Worm (Caenorhabditis elegans) whole organism, L2 larva: Measurements from ENCODE around the gene srd-38.

Experiments
- ama-1 ChIP-seq: fragments of 150-350 bp; optimal IDR thresholded peaks from 2 replicates; lab custom pipeline; 2018; ENCODE audit warnings: inconsistent platforms
- elt-3 ChIP-seq: sonication (generic microtip); optimal IDR thresholded peaks from 2 replicates; lab custom pipeline; 2017; ENCODE audit warnings: missing biosample characterization, missing genetic modification characterization
- lin-39 ChIP-seq: fragments of 150-350 bp; optimal IDR thresholded peaks from 2 replicates; lab custom pipeline; 2014; ENCODE audit warnings: missing biosample characterization, missing genetic modification reagents, missing genetic modification characterization
- lsy-2 ChIP-seq, 2 experiments: fragments of 150-350 bp in 1 of 2; sonication (generic microtip) in 1 of 2; optimal IDR thresholded peaks; 2 replicates each; lab custom pipeline; 2014 to 2017; ENCODE audit warnings: missing biosample characterization in 2 of 2, missing genetic modification characterization in 2 of 2
- mdl-1 ChIP-seq, 2 experiments: fragments of 150-350 bp in 1 of 2; sonication (generic microtip) in 1 of 2; optimal IDR thresholded peaks; 2 replicates each; lab custom pipeline; 2017; ENCODE audit warnings: missing biosample characterization in 2 of 2, missing genetic modification characterization in 2 of 2
- nhr-11 ChIP-seq: fragments of 150-350 bp; optimal IDR thresholded peaks from 2 replicates; lab custom pipeline; 2014; ENCODE audit warnings: missing biosample characterization, missing genetic modification characterization
- unc-39 ChIP-seq: fragments of 150-350 bp; optimal IDR thresholded peaks from 2 replicates; lab custom pipeline; 2014; ENCODE audit warnings: missing biosample characterization, missing genetic modification characterization
- unc-62 ChIP-seq: fragments of 150-350 bp; optimal IDR thresholded peaks from 2 replicates; lab custom pipeline; 2014; ENCODE audit warnings: missing biosample characterization, missing genetic modification reagents, missing genetic modification characterization
- ztf-11 ChIP-seq: sonication (generic microtip); optimal IDR thresholded peaks from 2 replicates; lab custom pipeline; 2017; ENCODE audit warnings: missing biosample characterization, missing genetic modification characterization

- TF ChIP-seq elt-3 (tag; lab: Kevin White, UChicago), result no peak
- TF ChIP-seq ztf-11 (tag; lab: Kevin White, UChicago), result no peak
- TF ChIP-seq unc-62 (GFP tag; lab: Kevin White, UChicago), result no peak
- TF ChIP-seq mdl-1 (tag; optimal IDR thresholded peaks at IDR 0.05; lab: Kevin White, UChicago), result no peak
- no peak for TF ChIP-seq nhr-11 (tag; lab: Kevin White, UChicago)
- TF ChIP-seq ama-1 (lab: Kevin White, UChicago), result no peak
- TF ChIP-seq lsy-2 (tag; optimal IDR thresholded peaks at IDR 0.05; lab: Kevin White, UChicago), result no peak
- TF ChIP-seq unc-39, result no peak
- no peak for TF ChIP-seq lin-39 (tag; lab: Kevin White, UChicago)
Measured at ce11 chrX:13248265-13248664, 43.3 kb upstream of the srd-38 start, which contains the start of gene K08H2.7.
